Worm (Caenorhabditis elegans): Measurements from ENCODE around the gene alfa-1.

Gene alfa-1

DNA sequence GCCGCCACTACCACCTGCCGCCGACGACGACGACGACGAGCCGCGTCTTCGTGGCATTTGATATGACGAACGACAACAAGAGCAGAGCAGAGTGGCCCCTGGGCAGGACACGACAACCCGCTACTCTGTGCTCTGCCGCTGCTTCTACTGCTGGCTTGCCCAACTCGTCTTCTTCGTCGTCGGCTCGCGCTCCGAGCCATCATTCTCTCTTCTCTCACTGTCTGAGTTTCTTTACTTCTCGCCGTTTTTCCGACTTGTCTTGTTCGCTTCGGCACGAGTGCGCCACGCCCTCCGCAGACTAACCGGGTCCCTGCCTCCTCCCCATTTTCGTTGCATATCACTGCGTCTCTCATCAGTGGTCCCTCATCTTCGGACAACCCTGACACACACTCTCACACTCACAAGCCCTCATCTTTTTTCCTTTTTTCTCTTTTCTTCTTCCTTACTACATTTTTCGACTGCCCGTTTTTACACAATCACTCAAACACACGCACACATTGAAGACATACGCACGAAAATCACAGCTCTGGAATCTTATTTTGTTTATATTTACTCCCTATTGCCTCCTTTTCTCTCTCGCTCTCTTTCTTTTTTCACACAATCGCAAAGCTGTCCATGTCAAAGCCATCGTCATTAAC is 20.2 kb downstream of the alfa-1 start (continued):
- TF ChIP-seq ama-1 (optimal IDR thresholded peaks at IDR 0.05) (no peak), lin-13 (GFP tag; optimal IDR thresholded peaks at IDR 0.05) (peak; percentile 33), ceh-16 (tag; optimal IDR thresholded peaks at IDR 0.05) (no peak), nhr-25 (tag; optimal IDR thresholded peaks at IDR 0.05) (no peak), sma-9 (GFP tag; optimal IDR thresholded peaks at IDR 0.05) (peak; percentile 76), sma-9 (tag; optimal IDR thresholded peaks at IDR 0.05) (no peak), egl-27 (tag; optimal IDR thresholded peaks at IDR 0.05) (peak; percentile 19), elt-1 (tag; optimal IDR thresholded peaks at IDR 0.05) (no peak), F13H6.1 (tag; optimal IDR thresholded peaks at IDR 0.05) (peak; percentile 96), ztf-11 (tag; optimal IDR thresholded peaks at IDR 0.05) (no peak), mbf-1 (tag; optimal IDR thresholded peaks at IDR 0.05) (no peak), ceh-82 (tag; optimal IDR thresholded peaks at IDR 0.05) (peak; percentile 46), dmd-4 (tag; optimal IDR thresholded peaks at IDR 0.05) (no peak), crh-2 (tag; optimal IDR thresholded peaks at IDR 0.05) (peak; percentile 71), ztf-4 (tag; optimal IDR thresholded peaks at IDR 0.05) (peak; percentile 32)

DNA sequence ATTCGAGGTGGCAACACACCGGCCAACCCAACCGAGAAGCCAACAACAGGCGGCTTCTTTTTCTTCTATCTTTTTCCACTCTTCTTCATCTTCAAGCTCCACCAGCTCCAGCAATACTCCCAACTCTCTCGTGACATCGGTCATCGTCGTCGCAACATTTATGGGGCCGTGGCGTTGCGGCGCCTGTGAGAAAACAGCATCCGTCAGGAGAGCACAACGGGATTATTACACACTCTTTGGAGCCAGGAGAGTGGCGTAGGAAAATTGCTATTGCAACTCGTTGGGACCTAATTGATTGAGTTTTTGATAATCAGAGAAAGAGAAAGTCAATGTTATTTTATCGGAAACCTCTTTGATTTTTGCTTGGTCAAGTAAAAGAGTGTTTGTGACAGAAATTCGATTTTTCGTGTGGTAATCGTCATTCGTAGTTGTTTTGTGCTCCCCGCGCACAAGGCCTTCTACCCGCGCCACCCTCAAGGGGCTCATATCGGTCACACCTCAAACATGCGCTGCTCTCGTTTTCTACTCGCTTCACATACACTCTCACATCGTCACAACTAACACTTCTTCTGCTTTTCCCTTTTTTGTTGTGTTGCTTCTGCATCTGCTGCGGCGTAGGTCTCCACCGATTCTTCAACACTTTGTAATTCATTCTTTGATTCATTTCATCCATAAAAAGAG is 22.0 kb downstream of the alfa-1 start:
- TF ChIP-seq gmeb-1 (tag; optimal IDR thresholded peaks at IDR 0.05), result no peak
- TF ChIP-seq nhr-25 (tag; optimal IDR thresholded peaks at IDR 0.05), result no peak
- TF ChIP-seq nhr-11 (tag; optimal IDR thresholded peaks at IDR 0.05), result no peak
- peak; percentile 30 for TF ChIP-seq sma-9 (GFP tag; optimal IDR thresholded peaks at IDR 0.05)
- TF ChIP-seq sma-9 (tag; optimal IDR thresholded peaks at IDR 0.05), result no peak
- TF ChIP-seq aly-2 (tag; optimal IDR thresholded peaks at IDR 0.05), result no peak
- peak; percentile 29 for TF ChIP-seq C34F6.9 (tag; optimal IDR thresholded peaks at IDR 0.05)
- no peak for TF ChIP-seq peb-1 (tag; optimal IDR thresholded peaks at IDR 0.05)
- TF ChIP-seq sma-3 (GFP tag; optimal IDR thresholded peaks at IDR 0.05), result no peak
- no peak for TF ChIP-seq mab-5 (tag; optimal IDR thresholded peaks at IDR 0.05)
- TF ChIP-seq zag-1 (tag; optimal IDR thresholded peaks at IDR 0.05), result no peak
- peak in 1 of 2 experiments; percentile 9 for TF ChIP-seq lsy-2 (tag; optimal IDR thresholded peaks at IDR 0.05)
- TF ChIP-seq nhr-23 (tag; optimal IDR thresholded peaks at IDR 0.05), result no peak
- no peak for TF ChIP-seq dmd-4 (tag; optimal IDR thresholded peaks at IDR 0.05)
- TF ChIP-seq nhr-129 (tag; optimal IDR thresholded peaks at IDR 0.05), result peak; percentile 19
- TF ChIP-seq unc-55 (GFP tag; optimal IDR thresholded peaks at IDR 0.05), result peak; percentile 3
- no peak for TF ChIP-seq ztf-4 (tag; optimal IDR thresholded peaks at IDR 0.05)
- TF ChIP-seq elt-1 (tag; optimal IDR thresholded peaks at IDR 0.05), result no peak
- no peak for TF ChIP-seq ceh-16 (tag; optimal IDR thresholded peaks at IDR 0.05)
- no peak for TF ChIP-seq mdl-1 (tag; optimal IDR thresholded peaks at IDR 0.05)
- TF ChIP-seq F13H6.1 (tag; optimal IDR thresholded peaks at IDR 0.05), result peak; percentile 66

DNA sequence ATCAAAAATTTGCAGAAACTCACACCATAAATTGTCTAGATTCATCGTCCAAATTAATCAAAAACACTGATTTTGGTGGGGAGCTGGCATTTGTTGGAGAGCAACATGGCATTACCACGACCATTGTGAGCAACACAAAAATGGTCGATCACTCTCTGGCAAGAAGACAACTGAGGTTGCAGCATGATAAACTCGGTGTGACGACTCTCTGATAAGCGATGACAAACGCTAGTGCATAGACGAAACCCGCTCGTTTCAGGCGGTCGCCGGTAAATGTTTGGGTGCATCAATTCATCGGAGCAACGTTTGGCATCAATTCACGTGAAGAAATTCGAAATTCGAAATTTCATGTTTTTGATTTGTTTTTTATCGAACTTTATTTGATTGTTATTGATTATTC is 23.3 kb downstream of the alfa-1 start:
- TF ChIP-seq nhr-6 (tag; optimal IDR thresholded peaks at IDR 0.05) (no peak), nhr-23 (tag; optimal IDR thresholded peaks at IDR 0.05) (no peak), sma-9 (GFP tag; optimal IDR thresholded peaks at IDR 0.05) (peak; percentile 6), sma-9 (tag; optimal IDR thresholded peaks at IDR 0.05) (no peak), fos-1 (tag; optimal IDR thresholded peaks at IDR 0.05) (peak; percentile 66), ceh-82 (tag; optimal IDR thresholded peaks at IDR 0.05) (no peak)

DNA sequence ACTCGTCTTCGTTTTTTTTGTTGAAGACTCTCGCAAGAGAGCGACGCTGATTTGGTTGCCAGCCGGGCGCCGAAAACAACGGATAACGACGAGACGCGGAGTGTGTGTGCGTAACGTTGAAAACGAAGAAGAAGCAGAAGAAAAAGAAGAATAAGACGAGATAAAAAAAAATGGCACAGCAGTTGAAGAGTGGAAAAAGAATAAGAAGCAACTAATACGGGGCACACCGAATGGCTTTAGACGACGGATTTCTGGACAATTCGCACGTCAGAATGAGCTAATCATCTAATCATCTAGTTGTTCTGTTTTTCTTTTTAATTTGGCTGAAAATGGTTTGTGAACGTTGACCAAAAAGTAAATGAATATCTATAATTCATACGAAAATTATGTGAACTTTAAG is 25.4 kb downstream of the alfa-1 start:
- no peak for TF ChIP-seq ztf-11 (tag; optimal IDR thresholded peaks at IDR 0.05)
- TF ChIP-seq F13H6.1 (tag; optimal IDR thresholded peaks at IDR 0.05), result no peak
- no peak for TF ChIP-seq crh-2 (tag; optimal IDR thresholded peaks at IDR 0.05)
- TF ChIP-seq lin-39 (tag; optimal IDR thresholded peaks at IDR 0.05), result no peak

DNA sequence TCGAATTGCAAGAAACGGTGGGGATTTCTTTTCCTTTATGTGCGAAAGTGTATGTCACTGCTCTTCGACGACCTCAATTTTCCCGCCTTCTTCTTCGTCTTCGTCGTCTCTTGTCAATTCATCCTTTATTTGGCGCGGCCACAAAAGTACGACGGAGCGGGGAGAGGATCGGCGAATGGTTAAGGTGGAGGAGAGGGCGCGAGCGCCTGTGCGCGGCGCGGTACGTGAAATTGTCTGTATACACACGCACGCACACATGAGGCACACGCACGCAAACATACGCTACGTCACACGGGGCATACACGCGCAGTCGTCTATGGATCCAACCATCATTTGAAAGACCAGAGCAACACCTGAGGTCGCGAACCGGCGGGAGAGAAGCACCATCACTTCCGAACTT is 27.0 kb downstream of the alfa-1 start:
- TF ChIP-seq unc-55 (GFP tag; optimal IDR thresholded peaks at IDR 0.05) (no peak), aly-2 (tag; optimal IDR thresholded peaks at IDR 0.05) (no peak), crh-2 (tag; optimal IDR thresholded peaks at IDR 0.05) (no peak), alr-1 (tag; optimal IDR thresholded peaks at IDR 0.05) (no peak), F13H6.1 (tag; optimal IDR thresholded peaks at IDR 0.05) (peak; percentile 34), nhr-129 (tag; optimal IDR thresholded peaks at IDR 0.05) (no peak)

Data from whole organism, L2 larva.